Worm (Caenorhabditis elegans) whole organism, young adult: ENCODE data around the gene agr-1.

ENCODE experiments used
- F52B5.7 ChIP-seq: sonication (generic microtip); optimal IDR thresholded peaks from 2 replicates; lab custom pipeline; 2016; ENCODE audit warnings: mild to moderate bottlenecking, missing genetic modification characterization, missing compliant biosample characterization
- let-526 ChIP-seq: fragments of 200-800 bp; sonication (Bioruptor generic); IDR thresholded peaks from 2 replicates; pipeline ENCODE4 v1.3.6; 2022; ENCODE audit warnings: missing genetic modification reagents, missing genetic modification characterization, missing compliant biosample characterization
- mel-28 ChIP-seq: sonication (generic microtip); optimal IDR thresholded peaks from 2 replicates; lab custom pipeline; 2016; ENCODE audit warnings: borderline replicate concordance, mild to moderate bottlenecking, missing genetic modification characterization, missing compliant biosample characterization
- nfya-1 ChIP-seq: sonication (generic microtip); optimal IDR thresholded peaks from 2 replicates; lab custom pipeline; 2017; ENCODE audit warnings: antibody characterized with exemption, missing compliant biosample characterization, missing genetic modification characterization, borderline replicate concordance; ENCODE audit not compliant: insufficient read depth
- rec-8 ChIP-seq, 2 experiments: sonication (generic microtip); optimal IDR thresholded peaks; 2 replicates each; lab custom pipeline; 2016; ENCODE audit warnings: mild to moderate bottlenecking in 2 of 2, missing genetic modification characterization in 2 of 2, missing genetic modification reagents in 2 of 2, missing genotype in 2 of 2, missing biosample characterization in 1 of 2, missing compliant biosample characterization in 1 of 2, moderate library complexity in 1 of 2
- snpc-1.3 ChIP-seq: sonication (generic microtip); optimal IDR thresholded peaks from 2 replicates; lab custom pipeline; 2017; ENCODE audit warnings: missing genetic modification characterization, mild to moderate bottlenecking, missing compliant biosample characterization, antibody characterized with exemption, moderate library complexity, missing genotype, missing genetic modification reagents; ENCODE audit not compliant: insufficient read depth
- snpc-4 ChIP-seq, 5 experiments: fragments of 150-350 bp in 1 of 5; sonication (generic microtip) in 4 of 5; optimal IDR thresholded peaks; 2 replicates each; lab custom pipeline; 2014 to 2018; ENCODE audit warnings: missing genetic modification characterization in 5 of 5, missing biosample characterization in 3 of 5, antibody characterized with exemption in 2 of 5, mild to moderate bottlenecking in 2 of 5, missing compliant biosample characterization in 2 of 5, missing genotype in 2 of 5, moderate library complexity in 2 of 5, missing genetic modification reagents in 1 of 5
- unc-62 ChIP-seq: fragments of 150-350 bp; optimal IDR thresholded peaks from 2 replicates; lab custom pipeline; 2014; ENCODE audit warnings: missing biosample characterization, missing genetic modification reagents, missing genetic modification characterization
- xnd-1 ChIP-seq: sonication (generic microtip); optimal IDR thresholded peaks from 2 replicates; lab custom pipeline; 2016; ENCODE audit warnings: missing genotype, missing genetic modification reagents, missing genetic modification characterization, missing compliant biosample characterization

DNA sequence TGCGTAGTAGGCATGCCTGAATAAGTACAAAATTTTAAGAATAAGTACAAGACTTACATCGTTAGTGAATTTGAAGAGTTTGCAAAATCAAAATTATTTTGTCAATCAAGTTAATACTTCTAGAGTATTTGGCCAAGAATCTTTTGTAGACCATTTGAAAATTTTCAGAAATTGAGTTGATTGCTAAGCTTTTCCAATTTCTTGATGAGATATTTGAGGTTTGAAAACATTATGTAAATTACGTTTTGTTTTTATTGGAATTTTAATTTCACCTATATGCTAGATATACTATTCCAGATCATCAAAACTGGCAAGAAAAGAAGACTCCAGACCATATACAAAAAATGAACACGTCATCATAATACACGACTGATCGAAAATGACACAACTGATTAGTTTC lies 28.0 kb upstream of the agr-1 start, which contains the start of gene tab-1:
- TF ChIP-seq mel-28 (tag; lab: Kevin White, UChicago) (no peak), unc-62 (GFP tag; lab: Kevin White, UChicago) (no peak), xnd-1 (tag; lab: Kevin White, UChicago) (no peak), snpc-4 (GFP tag; optimal IDR thresholded peaks at IDR 0.05; lab: Kevin White, UChicago) (no peak), snpc-4 (tag; optimal IDR thresholded peaks at IDR 0.05; lab: Kevin White, UChicago) (no peak), F52B5.7 (tag; lab: Kevin White, UChicago) (no peak), let-526 (GFP tag; lab: Robert Waterston, UW) (no peak), nfya-1 (no peak), rec-8 (tag; optimal IDR thresholded peaks at IDR 0.05; lab: Kevin White, UChicago) (no peak), snpc-1.3 (tag; lab: Kevin White, UChicago) (no peak)
